Fruit fly (Drosophila melanogaster) whole organism, embryonic: ENCODE results near the gene CG9372.
A peak's percentile ranks its signal among the peaks of the same experiment; 100 is the strongest.

Source experiments
- B-H2 ChIP-seq: fragments of 200-800 bp; sonication (Bioruptor generic); optimal IDR thresholded peaks from 2 replicates; lab custom pipeline; 2018; ENCODE audit warnings: missing biosample characterization, mild to moderate bottlenecking, missing genetic modification characterization
- CG10543 ChIP-seq: fragments of 200-800 bp; sonication (Bioruptor generic); optimal IDR thresholded peaks from 3 replicates; lab custom pipeline; 2017; ENCODE audit warnings: missing biosample characterization, mild to moderate bottlenecking, missing genetic modification characterization, moderate library complexity
- CG13287 ChIP-seq: fragments of 200-800 bp; sonication (Bioruptor generic); IDR thresholded peaks from 2 replicates; pipeline ENCODE4 v1.3.6; 2022; ENCODE audit warnings: missing biosample characterization, missing genetic modification characterization; ENCODE audit not compliant: partially characterized antibody
- CG13296 ChIP-seq: fragments of 200-800 bp; sonication (Bioruptor generic); optimal IDR thresholded peaks from 3 replicates; lab custom pipeline; 2018; ENCODE audit warnings: missing biosample characterization, mild to moderate bottlenecking, missing genetic modification characterization
- CG13894 ChIP-seq: fragments of 200-800 bp; sonication (Bioruptor generic); optimal IDR thresholded peaks from 3 replicates; lab custom pipeline; 2018; ENCODE audit warnings: missing biosample characterization, mild to moderate bottlenecking, missing genetic modification characterization, moderate library complexity
- CG14965 ChIP-seq: fragments of 200-800 bp; sonication (Bioruptor generic); optimal IDR thresholded peaks from 2 replicates; lab custom pipeline; 2016; ENCODE audit warnings: missing biosample characterization, missing genetic modification characterization, borderline replicate concordance
- CG16815 ChIP-seq: fragments of 200-800 bp; sonication (Bioruptor generic); optimal IDR thresholded peaks from 3 replicates; lab custom pipeline; 2017; ENCODE audit warnings: missing biosample characterization, mild to moderate bottlenecking, missing genetic modification characterization
- CG17186 ChIP-seq: fragments of 200-800 bp; sonication (Bioruptor generic); optimal IDR thresholded peaks from 3 replicates; lab custom pipeline; 2017; ENCODE audit warnings: missing biosample characterization, missing genetic modification reagents, missing genetic modification characterization
- CG17612 ChIP-seq: fragments of 200-800 bp; sonication (Bioruptor generic); IDR thresholded peaks from 2 replicates; pipeline ENCODE4 v1.3.6; 2022; ENCODE audit warnings: missing biosample characterization, missing genetic modification characterization
- CG17802 ChIP-seq: fragments of 200-800 bp; sonication (Bioruptor generic); optimal IDR thresholded peaks from 2 replicates; lab custom pipeline; 2018; ENCODE audit warnings: missing biosample characterization, mild to moderate bottlenecking, missing genetic modification characterization, moderate library complexity
- CG17829 ChIP-seq: fragments of 200-800 bp; optimal IDR thresholded peaks from 2 replicates; lab custom pipeline; 2019; ENCODE audit warnings: missing biosample characterization, mild to moderate bottlenecking, missing genetic modification characterization, moderate library complexity
- CG18011 ChIP-seq: fragments of 200-800 bp; sonication (Bioruptor generic); optimal IDR thresholded peaks from 2 replicates; lab custom pipeline; 2017; ENCODE audit warnings: missing biosample characterization, missing genetic modification characterization, mild to moderate bottlenecking, moderate library complexity, missing genotype
- CG18599 ChIP-seq: fragments of 200-800 bp; sonication (Bioruptor generic); optimal IDR thresholded peaks from 3 replicates; lab custom pipeline; 2017; ENCODE audit warnings: missing biosample characterization, missing genetic modification characterization, mild to moderate bottlenecking, moderate library complexity, missing genetic modification reagents
- CG31441 ChIP-seq: fragments of 200-800 bp; sonication (Bioruptor generic); IDR thresholded peaks from 2 replicates; pipeline ENCODE4 v1.3.6; 2022; ENCODE audit warnings: missing biosample characterization, missing genetic modification characterization
- CG34224 ChIP-seq: fragments of 200-800 bp; sonication (Bioruptor generic); IDR thresholded peaks from 3 replicates; pipeline ENCODE4 v1.3.6; 2022; ENCODE audit warnings: missing biosample characterization, missing genetic modification characterization; ENCODE audit not compliant: partially characterized antibody
- CG4360 ChIP-seq: fragments of 200-800 bp; sonication (Bioruptor generic); IDR thresholded peaks from 2 replicates; pipeline ENCODE4 v1.3.6; 2022; ENCODE audit warnings: missing biosample characterization, missing genetic modification characterization
- CG5953 ChIP-seq: fragments of 200-800 bp; sonication (Bioruptor generic); IDR thresholded peaks from 2 replicates; pipeline ENCODE4 v1.3.6; 2022; ENCODE audit warnings: missing biosample characterization, missing genetic modification characterization
- CG9437 ChIP-seq: fragments of 200-800 bp; sonication (Bioruptor generic); optimal IDR thresholded peaks from 2 replicates; lab custom pipeline; 2018; ENCODE audit warnings: missing biosample characterization, mild to moderate bottlenecking, missing genetic modification characterization
- CG9797 ChIP-seq: fragments of 200-800 bp; sonication (Bioruptor generic); optimal IDR thresholded peaks from 3 replicates; lab custom pipeline; 2018; ENCODE audit warnings: missing biosample characterization, mild to moderate bottlenecking, missing genetic modification characterization
- Lhr ChIP-seq: fragments of 200-800 bp; sonication (Bioruptor generic); optimal IDR thresholded peaks from 3 replicates; lab custom pipeline; 2017; ENCODE audit warnings: mild to moderate bottlenecking, missing biosample characterization, missing genetic modification reagents, missing genetic modification characterization
- Lim3 ChIP-seq: fragments of 200-800 bp; sonication (Bioruptor generic); IDR thresholded peaks from 2 replicates; pipeline ENCODE4 v1.3.6; 2022; ENCODE audit warnings: missing biosample characterization, missing genetic modification characterization
- Med ChIP-seq: fragments of 200-800 bp; sonication (Bioruptor generic); peaks from one replicate; lab custom pipeline; 2016; ENCODE audit warnings: missing biosample characterization, missing genetic modification characterization, mild to moderate bottlenecking, inconsistent platforms, moderate library complexity
- NC2α ChIP-seq: fragments of 200-800 bp; sonication (Bioruptor generic); optimal IDR thresholded peaks from 2 replicates; lab custom pipeline; 2016; ENCODE audit warnings: missing biosample characterization, missing genetic modification characterization
- Trl ChIP-seq, 3 experiments: fragments of >200 bp in 2 of 3; fragments of 200-800 bp in 1 of 3; sonication (Bioruptor generic) in 1 of 3; optimal IDR thresholded peaks; 2 replicates in 1 of 3; 3 replicates in 2 of 3; lab custom pipeline; 2016 to 2017; ENCODE audit warnings: missing biosample characterization in 1 of 3, missing genetic modification characterization in 1 of 3
- Usf ChIP-seq: fragments of 200-800 bp; sonication (Bioruptor generic); optimal IDR thresholded peaks from 2 replicates; lab custom pipeline; 2017; ENCODE audit warnings: missing genotype, missing biosample characterization, missing genetic modification characterization
- cg ChIP-seq: fragments of 200-800 bp; sonication (Bioruptor generic); optimal IDR thresholded peaks from 3 replicates; lab custom pipeline; 2019; ENCODE audit warnings: missing biosample characterization, mild to moderate bottlenecking, missing genetic modification characterization, moderate library complexity
- ewg ChIP-seq: fragments of 200-800 bp; sonication (Bioruptor generic); optimal IDR thresholded peaks from 3 replicates; lab custom pipeline; 2017; ENCODE audit warnings: mild to moderate bottlenecking, missing biosample characterization, missing genetic modification reagents, missing genetic modification characterization
- eyg ChIP-seq: fragments of 200-800 bp; sonication (Bioruptor generic); optimal IDR thresholded peaks from 3 replicates; lab custom pipeline; 2016; ENCODE audit warnings: missing biosample characterization, missing genetic modification characterization
- gce ChIP-seq: fragments of 200-800 bp; sonication (Bioruptor generic); IDR thresholded peaks from 3 replicates; pipeline ENCODE4 v1.3.6; 2022; ENCODE audit warnings: missing biosample characterization, missing genetic modification characterization
- grau ChIP-seq: fragments of 200-800 bp; optimal IDR thresholded peaks from 3 replicates; lab custom pipeline; 2019; ENCODE audit warnings: missing biosample characterization, mild to moderate bottlenecking, missing genetic modification characterization, moderate library complexity
- gt ChIP-seq: fragments of 200-800 bp; sonication (Bioruptor generic); IDR thresholded peaks from 2 replicates; pipeline ENCODE4 v1.3.6; 2022; ENCODE audit warnings: missing biosample characterization, missing genetic modification characterization
- kni ChIP-seq: fragments of 200-800 bp; sonication (Bioruptor generic); optimal IDR thresholded peaks from 3 replicates; lab custom pipeline; 2017; ENCODE audit warnings: mild to moderate bottlenecking, missing biosample characterization, missing genetic modification reagents, missing genetic modification characterization
- mld ChIP-seq: fragments of 200-800 bp; sonication (Bioruptor generic); IDR thresholded peaks from 3 replicates; pipeline ENCODE4 v1.3.6; 2022; ENCODE audit warnings: missing biosample characterization, missing genetic modification characterization; ENCODE audit not compliant: partially characterized antibody
- oc ChIP-seq: fragments of 200-800 bp; sonication (Bioruptor generic); optimal IDR thresholded peaks from 2 replicates; lab custom pipeline; 2018; ENCODE audit warnings: missing biosample characterization, mild to moderate bottlenecking, missing genetic modification characterization, moderate library complexity
- onecut ChIP-seq: fragments of 200-800 bp; sonication (Bioruptor generic); IDR thresholded peaks from 2 replicates; pipeline ENCODE4 v1.3.6; 2022; ENCODE audit warnings: missing biosample characterization, missing genetic modification characterization
- p53 ChIP-seq: fragments of 200-800 bp; sonication (Bioruptor generic); optimal IDR thresholded peaks from 2 replicates; lab custom pipeline; 2016; ENCODE audit warnings: missing biosample characterization, missing genetic modification characterization
- pan ChIP-seq, 4 experiments: fragments of >200 bp in 3 of 4; fragments of 200-800 bp in 1 of 4; sonication (Bioruptor generic) in 1 of 4; optimal IDR thresholded peaks in 3 of 4; IDR thresholded peaks in 1 of 4; 2 replicates each; pipeline versions ENCODE4 v1.3.6 to Lab custom; 2017 to 2022; ENCODE audit warnings: missing biosample characterization in 2 of 4, missing genetic modification characterization in 2 of 4, mixed read lengths in 1 of 4
- pros ChIP-seq: fragments of 200-800 bp; sonication (Bioruptor generic); optimal IDR thresholded peaks from 3 replicates; lab custom pipeline; 2019; ENCODE audit warnings: missing biosample characterization, mild to moderate bottlenecking, missing genetic modification characterization, moderate library complexity
- run ChIP-seq: fragments of 200-800 bp; sonication (Bioruptor generic); optimal IDR thresholded peaks from 3 replicates; lab custom pipeline; 2018; ENCODE audit warnings: missing biosample characterization, mild to moderate bottlenecking, missing genetic modification characterization
- seq ChIP-seq: fragments of 200-800 bp; sonication (Bioruptor generic); IDR thresholded peaks from 2 replicates; pipeline ENCODE4 v1.3.6; 2022; ENCODE audit warnings: missing biosample characterization, missing genetic modification characterization
- slou ChIP-seq: fragments of 200-800 bp; sonication (Bioruptor generic); optimal IDR thresholded peaks from 3 replicates; lab custom pipeline; 2016; ENCODE audit warnings: missing biosample characterization, missing genetic modification characterization
- slp2 ChIP-seq: fragments of 200-800 bp; sonication (Bioruptor generic); optimal IDR thresholded peaks from 2 replicates; lab custom pipeline; 2016; ENCODE audit warnings: missing biosample characterization, missing genetic modification characterization
- stc ChIP-seq: fragments of 200-800 bp; sonication (Bioruptor generic); IDR thresholded peaks from 2 replicates; pipeline ENCODE4 v1.3.6; 2022; ENCODE audit warnings: missing biosample characterization, missing genetic modification characterization
- unc-4 ChIP-seq: fragments of 200-800 bp; sonication (Bioruptor generic); IDR thresholded peaks from 2 replicates; pipeline ENCODE4 v1.3.6; 2022; ENCODE audit warnings: missing biosample characterization, missing genetic modification characterization; ENCODE audit not compliant: partially characterized antibody
- yki ChIP-seq: fragments of >200 bp; optimal IDR thresholded peaks from 3 replicates; lab custom pipeline; 2018
- zen2 ChIP-seq: fragments of 200-800 bp; sonication (Bioruptor generic); IDR thresholded peaks from 3 replicates; pipeline ENCODE4 v1.3.6; 2022; ENCODE audit warnings: missing biosample characterization, missing genetic modification characterization; ENCODE audit not compliant: partially characterized antibody

The CG9372 gene

dm6 chr3L:19634788-19635448, 28.9 kb downstream of the CG9372 start (continued):
- TF ChIP-seq CG18011 (GFP tag; lab: Kevin White, UChicago) (no peak), seq (GFP tag; lab: Robert Waterston, UW) (0 out of 2 replicates have a peak, but pooled peaks have one; percentile 23), cg (no peak), CG13296 (GFP tag; lab: Kevin White, UChicago) (peak; percentile 81), CG9437 (peak; percentile 54), CG13287 (no peak), NC2α (GFP tag; lab: Kevin White, UChicago) (no peak), slp2 (no peak)

- no peak for TF ChIP-seq Lim3 (GFP tag; lab: Robert Waterston, UW)
- no peak for TF ChIP-seq pan (optimal IDR thresholded peaks at IDR 0.05; lab: Kevin White, UChicago)
- peak in 1 of 2 experiments; percentile 6 for TF ChIP-seq pan (GFP tag; optimal IDR thresholded peaks at IDR 0.05 in 1 of 2, IDR thresholded peaks at IDR 0.05 in 1 of 2)
- peak; percentile 83; the same call in 1 of the 2 replicates for TF ChIP-seq onecut (GFP tag; lab: Robert Waterston, UW)
- no peak for TF ChIP-seq CG17612
- TF ChIP-seq slou: no peak
- no peak for TF ChIP-seq CG9797 (GFP tag; lab: Kevin White, UChicago)
- peak; percentile 53 for TF ChIP-seq pros (GFP tag; lab: Kevin White, UChicago)
- peak; percentile 7 for TF ChIP-seq run
- no peak for TF ChIP-seq CG18599 (GFP tag; lab: Kevin White, UChicago)
- TF ChIP-seq grau (tag; lab: Kevin White, UChicago): no peak
- peak; percentile 100 for TF ChIP-seq p53 (GFP tag; lab: Kevin White, UChicago)
- TF ChIP-seq cg: peak; percentile 60
- peak; percentile 90 for TF ChIP-seq CG4360 (GFP tag; lab: Robert Waterston, UW)
- peak; percentile 99 for TF ChIP-seq ewg (GFP tag; lab: Kevin White, UChicago)
- TF ChIP-seq kni (GFP tag; lab: Kevin White, UChicago): peak; percentile 84
- no peak for TF ChIP-seq CG16815 (GFP tag; lab: Kevin White, UChicago)
- TF ChIP-seq gce (GFP tag; lab: Robert Waterston, UW): 0 out of 3 replicates have a peak, but pooled peaks have one; percentile 19
- TF ChIP-seq B-H2 (GFP tag; lab: Kevin White, UChicago): peak; percentile 26
- TF ChIP-seq Lhr: no peak
- TF ChIP-seq oc (tag; lab: Kevin White, UChicago): peak; percentile 76
- TF ChIP-seq CG5953 (GFP tag; lab: Robert Waterston, UW): no peak
- TF ChIP-seq Usf (GFP tag; lab: Kevin White, UChicago): no peak
- no peak for TF ChIP-seq CG17186
- no peak for TF ChIP-seq zen2 (GFP tag; lab: Robert Waterston, UW)
- peak; percentile 82; the same call in 1 of the 2 replicates for TF ChIP-seq seq (GFP tag; lab: Robert Waterston, UW)
- no peak for TF ChIP-seq CG14965 (GFP tag; lab: Kevin White, UChicago)
- peak; percentile 86 to 88 for TF ChIP-seq Trl (optimal IDR thresholded peaks at IDR 0.05; lab: Kevin White, UChicago)
- TF ChIP-seq Trl (GFP tag; optimal IDR thresholded peaks at IDR 0.05; lab: Kevin White, UChicago): peak; percentile 13
- peak; percentile 18 for TF ChIP-seq CG13894 (tag; lab: Kevin White, UChicago)
- peak; percentile 65; the same call in 1 of the 3 replicates for TF ChIP-seq CG34224 (GFP tag; lab: Robert Waterston, UW)
- TF ChIP-seq CG17802: no peak
- no peak for TF ChIP-seq gt (GFP tag; lab: Robert Waterston, UW)
- peak; percentile 41 for TF ChIP-seq unc-4
- TF ChIP-seq CG31441 (GFP tag; lab: Robert Waterston, UW): no peak
- TF ChIP-seq stc (GFP tag; lab: Robert Waterston, UW): peak; percentile 32; the same call in 1 of the 2 replicates
- no peak for TF ChIP-seq mld (GFP tag; lab: Robert Waterston, UW)
- peak; percentile 62 for TF ChIP-seq yki (lab: Kevin White, UChicago)
- peak; percentile 48 for TF ChIP-seq Med (GFP tag; lab: Kevin White, UChicago)
- TF ChIP-seq eyg (GFP tag; lab: Kevin White, UChicago): no peak
- TF ChIP-seq CG17829: no peak
- TF ChIP-seq CG10543 (GFP tag; lab: Kevin White, UChicago): peak; percentile 0
Measured at dm6 chr3L:19635478-19635996, 29.5 kb downstream of the CG9372 start, which contains the start of gene wnd. Gene wnd, minus strand, starts transcription at chr3L:19635783.
